Worm (Caenorhabditis elegans) whole organism, L2 larva: ENCODE measurements around the gene srd-26.

Experiments used
- R02D3.7 ChIP-seq: fragments of 150-350 bp; optimal IDR thresholded peaks from 2 replicates; lab custom pipeline; 2014; ENCODE audit warnings: missing biosample characterization, missing genetic modification characterization
- ZK546.5 ChIP-seq: sonication (generic microtip); optimal IDR thresholded peaks from 2 replicates; lab custom pipeline; 2017; ENCODE audit warnings: missing biosample characterization, missing genetic modification characterization
- ceh-16 ChIP-seq: fragments of 150-350 bp; optimal IDR thresholded peaks from 2 replicates; lab custom pipeline; 2014; ENCODE audit warnings: missing biosample characterization, missing genetic modification characterization
- ceh-82 ChIP-seq: fragments of 150-350 bp; optimal IDR thresholded peaks from 2 replicates; lab custom pipeline; 2014; ENCODE audit warnings: missing biosample characterization, missing genetic modification characterization
- lin-11 ChIP-seq: fragments of 150-350 bp; sonication (generic microtip); optimal IDR thresholded peaks from 2 replicates; lab custom pipeline; 2014; ENCODE audit warnings: missing biosample characterization, missing genetic modification characterization, inconsistent platforms, mixed read lengths
- mab-5 ChIP-seq: fragments of 150-350 bp; optimal IDR thresholded peaks from 2 replicates; lab custom pipeline; 2014; ENCODE audit warnings: missing biosample characterization, missing genetic modification characterization
- nhr-11 ChIP-seq: fragments of 150-350 bp; optimal IDR thresholded peaks from 2 replicates; lab custom pipeline; 2014; ENCODE audit warnings: missing biosample characterization, missing genetic modification characterization
- nhr-237 ChIP-seq: fragments of 150-350 bp; optimal IDR thresholded peaks from 2 replicates; lab custom pipeline; 2014; ENCODE audit warnings: missing biosample characterization, missing genetic modification characterization
- skn-1 ChIP-seq: sonication (generic microtip); optimal IDR thresholded peaks from 2 replicates; lab custom pipeline; 2017; ENCODE audit warnings: missing biosample characterization, missing genetic modification characterization
- snpc-4 ChIP-seq: fragments of 150-350 bp; optimal IDR thresholded peaks from 2 replicates; lab custom pipeline; 2014; ENCODE audit warnings: missing biosample characterization, missing genetic modification characterization
- unc-55 ChIP-seq: fragments of 150-350 bp; sonication (generic microtip); optimal IDR thresholded peaks from 3 replicates; lab custom pipeline; 2014; ENCODE audit warnings: missing biosample characterization, missing genetic modification reagents, missing genetic modification characterization
- ztf-4 ChIP-seq: fragments of 150-350 bp; optimal IDR thresholded peaks from 2 replicates; lab custom pipeline; 2014; ENCODE audit warnings: missing biosample characterization, missing genetic modification characterization

ce11 chrV:14130226-14130625 lies 32.6 kb downstream of the srd-26 start:
- no peak for TF ChIP-seq ceh-16 (tag; lab: Kevin White, UChicago)
- TF ChIP-seq unc-55 (GFP tag; lab: Kevin White, UChicago): no peak
- no peak for TF ChIP-seq ZK546.5 (tag; lab: Kevin White, UChicago)
- no peak for TF ChIP-seq lin-11 (tag; lab: Kevin White, UChicago)
- no peak for TF ChIP-seq mab-5 (tag; lab: Kevin White, UChicago)
- TF ChIP-seq ztf-4 (tag; lab: Kevin White, UChicago): no peak
- TF ChIP-seq skn-1: no peak
- no peak for TF ChIP-seq R02D3.7 (tag; lab: Kevin White, UChicago)
- TF ChIP-seq nhr-11 (tag; lab: Kevin White, UChicago): no peak
- no peak for TF ChIP-seq ceh-82 (tag; lab: Kevin White, UChicago)
- no peak for TF ChIP-seq snpc-4 (tag; lab: Kevin White, UChicago)
- TF ChIP-seq nhr-237 (tag; lab: Kevin White, UChicago): no peak
